Worm (Caenorhabditis elegans): ENCODE measurements around the gene C04B4.5.

- no peak for TF ChIP-seq pqm-1 (tag; optimal IDR thresholded peaks at IDR 0.05)
- no peak for TF ChIP-seq ztf-11 (tag; optimal IDR thresholded peaks at IDR 0.05)
- TF ChIP-seq egl-27 (tag; optimal IDR thresholded peaks at IDR 0.05): no peak
- TF ChIP-seq aly-2 (tag; optimal IDR thresholded peaks at IDR 0.05): no peak
- no peak for TF ChIP-seq nhr-67 (tag; optimal IDR thresholded peaks at IDR 0.05)
- no peak for TF ChIP-seq unc-62 (GFP tag; optimal IDR thresholded peaks at IDR 0.05)
- TF ChIP-seq mml-1 (tag; optimal IDR thresholded peaks at IDR 0.05): no peak
- no peak for TF ChIP-seq sea-2 (GFP tag; optimal IDR thresholded peaks at IDR 0.05)
- no peak for TF ChIP-seq mdl-1 (tag; optimal IDR thresholded peaks at IDR 0.05)
- TF ChIP-seq nhr-77 (tag; optimal IDR thresholded peaks at IDR 0.05): no peak
- TF ChIP-seq tbx-2 (tag; optimal IDR thresholded peaks at IDR 0.05): no peak
- TF ChIP-seq fkh-2 (tag; optimal IDR thresholded peaks at IDR 0.05): no peak
- TF ChIP-seq nhr-237 (tag; optimal IDR thresholded peaks at IDR 0.05): no peak
- no peak for TF ChIP-seq nhr-12 (tag; optimal IDR thresholded peaks at IDR 0.05)
Measured at ce11 chrX:12320737-12321136, 32.6 kb upstream of the C04B4.5 start, which contains the start of gene ceh-40.
